Worm (Caenorhabditis elegans) whole organism, L2 larva: ENCODE data around the gene F13E9.11.

ENCODE experiments used
- F13H6.1 ChIP-seq: sonication (generic microtip); optimal IDR thresholded peaks from 2 replicates; lab custom pipeline; 2016; ENCODE audit warnings: missing genetic modification characterization, missing compliant biosample characterization
- blmp-1 ChIP-seq: sonication (generic microtip); optimal IDR thresholded peaks from 2 replicates; lab custom pipeline; 2017; ENCODE audit warnings: missing genetic modification characterization, mild to moderate bottlenecking, missing compliant biosample characterization, antibody characterized with exemption, moderate library complexity; ENCODE audit not compliant: insufficient read depth
- crh-2 ChIP-seq: sonication (generic microtip); optimal IDR thresholded peaks from 2 replicates; lab custom pipeline; 2017; ENCODE audit warnings: missing biosample characterization, missing genetic modification characterization
- lin-39 ChIP-seq: fragments of 150-350 bp; optimal IDR thresholded peaks from 2 replicates; lab custom pipeline; 2014; ENCODE audit warnings: missing biosample characterization, missing genetic modification reagents, missing genetic modification characterization
- nhr-12 ChIP-seq: fragments of 150-350 bp; optimal IDR thresholded peaks from 2 replicates; lab custom pipeline; 2014; ENCODE audit warnings: missing biosample characterization, missing genetic modification characterization
- nhr-25 ChIP-seq: fragments of 150-350 bp; sonication (generic microtip); optimal IDR thresholded peaks from 3 replicates; lab custom pipeline; 2014; ENCODE audit warnings: missing biosample characterization, missing genetic modification characterization

DNA sequence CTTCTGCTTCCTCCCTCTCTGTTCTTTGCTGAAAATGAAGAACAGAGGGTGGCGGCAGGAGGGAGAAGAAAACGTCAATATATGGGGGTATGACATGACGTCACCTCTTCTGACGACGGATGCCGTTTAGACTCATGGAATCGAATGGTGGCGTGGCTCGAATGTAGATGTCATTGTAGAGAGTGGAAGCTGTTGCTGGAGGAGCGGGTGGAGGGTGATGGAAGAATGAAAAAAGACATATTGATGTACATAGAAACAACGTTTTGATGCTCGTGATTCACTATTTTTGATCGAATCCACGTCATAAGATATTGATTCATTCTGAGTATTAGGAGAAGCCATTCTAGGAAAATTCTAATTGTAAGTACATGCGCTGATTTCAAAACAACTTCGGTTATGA lies 49.9 kb downstream of the F13E9.11 start:
- peak; percentile 14 for TF ChIP-seq crh-2
- TF ChIP-seq nhr-25 (tag; lab: Kevin White, UChicago) = no peak
- no peak for TF ChIP-seq F13H6.1 (tag; lab: Kevin White, UChicago)
- no peak for TF ChIP-seq nhr-12 (tag; lab: Kevin White, UChicago)
- TF ChIP-seq blmp-1 = no peak
- TF ChIP-seq lin-39 = no peak
